Fruit fly (Drosophila melanogaster) whole organism, embryonic: ENCODE results near the gene CNPYb.

Experiments
- Adf1 ChIP-seq: fragments of 200-800 bp; sonication (Bioruptor generic); IDR thresholded peaks from 2 replicates; pipeline ENCODE4 v1.3.6; 2022; ENCODE audit warnings: missing biosample characterization, missing genetic modification characterization
- Asciz ChIP-seq: fragments of 200-800 bp; sonication (Bioruptor generic); optimal IDR thresholded peaks from 2 replicates; lab custom pipeline; 2017; ENCODE audit warnings: missing biosample characterization, mild to moderate bottlenecking, missing genetic modification characterization, missing genetic modification reagents
- B-H2 ChIP-seq: fragments of 200-800 bp; sonication (Bioruptor generic); optimal IDR thresholded peaks from 2 replicates; lab custom pipeline; 2018; ENCODE audit warnings: missing biosample characterization, mild to moderate bottlenecking, missing genetic modification characterization
- Bgb ChIP-seq: fragments of 200-800 bp; sonication (Bioruptor generic); IDR thresholded peaks from 2 replicates; pipeline ENCODE4 v1.3.6; 2022; ENCODE audit warnings: missing biosample characterization, missing genetic modification characterization; ENCODE audit not compliant: partially characterized antibody
- Blimp-1 ChIP-seq: fragments of 200-800 bp; sonication (Bioruptor generic); optimal IDR thresholded peaks from 3 replicates; lab custom pipeline; 2018; ENCODE audit warnings: missing biosample characterization, missing genetic modification characterization, mild to moderate bottlenecking, moderate library complexity, missing genetic modification reagents
- CG12071 ChIP-seq: fragments of 200-800 bp; sonication (Bioruptor generic); optimal IDR thresholded peaks from 3 replicates; lab custom pipeline; 2018; ENCODE audit warnings: missing biosample characterization, mild to moderate bottlenecking, missing genetic modification characterization
- CG13287 ChIP-seq: fragments of 200-800 bp; sonication (Bioruptor generic); IDR thresholded peaks from 2 replicates; pipeline ENCODE4 v1.3.6; 2022; ENCODE audit warnings: missing biosample characterization, missing genetic modification characterization; ENCODE audit not compliant: partially characterized antibody
- CG15269 ChIP-seq: fragments of 200-800 bp; sonication (Bioruptor generic); optimal IDR thresholded peaks from 2 replicates; lab custom pipeline; 2018; ENCODE audit warnings: missing biosample characterization, mild to moderate bottlenecking, missing genetic modification characterization, moderate library complexity
- CG16779 ChIP-seq: fragments of 200-800 bp; sonication (Bioruptor generic); IDR thresholded peaks from 2 replicates; pipeline ENCODE4 v1.3.6; 2022; ENCODE audit warnings: missing biosample characterization, missing genetic modification characterization
- CG2202 ChIP-seq: fragments of 200-800 bp; sonication (Bioruptor generic); optimal IDR thresholded peaks from 2 replicates; lab custom pipeline; 2018; ENCODE audit warnings: missing biosample characterization, mild to moderate bottlenecking, missing genetic modification characterization
- CG2889 ChIP-seq: fragments of 200-800 bp; sonication (Bioruptor generic); IDR thresholded peaks from 3 replicates; pipeline ENCODE4 v1.3.6; 2022; ENCODE audit warnings: missing biosample characterization, missing genetic modification characterization
- CG31441 ChIP-seq: fragments of 200-800 bp; sonication (Bioruptor generic); IDR thresholded peaks from 2 replicates; pipeline ENCODE4 v1.3.6; 2022; ENCODE audit warnings: missing biosample characterization, missing genetic modification characterization
- CG32772 ChIP-seq: fragments of 200-800 bp; sonication (Bioruptor generic); IDR thresholded peaks from 2 replicates; pipeline ENCODE4 v1.3.6; 2022; ENCODE audit warnings: missing biosample characterization, missing genetic modification characterization
- CG3847 ChIP-seq: fragments of 200-800 bp; sonication (Bioruptor generic); IDR thresholded peaks from 2 replicates; pipeline ENCODE4 v1.3.6; 2022; ENCODE audit warnings: missing biosample characterization, missing genetic modification characterization
- CG4730 ChIP-seq: fragments of 200-800 bp; sonication (Bioruptor generic); IDR thresholded peaks from 2 replicates; pipeline ENCODE4 v1.3.6; 2022; ENCODE audit warnings: missing biosample characterization, missing genetic modification characterization
- CG8281 ChIP-seq: fragments of 200-800 bp; sonication (Bioruptor generic); optimal IDR thresholded peaks from 2 replicates; lab custom pipeline; 2018; ENCODE audit warnings: missing biosample characterization, mild to moderate bottlenecking, missing genetic modification characterization, moderate library complexity
- Chrac-16 ChIP-seq: fragments of 200-800 bp; sonication (Bioruptor generic); optimal IDR thresholded peaks from 3 replicates; lab custom pipeline; 2016; ENCODE audit warnings: missing biosample characterization, missing genetic modification characterization
- Doc2 ChIP-seq: fragments of 200-800 bp; sonication (Bioruptor generic); IDR thresholded peaks from 2 replicates; pipeline ENCODE4 v1.3.6; 2022; ENCODE audit warnings: missing biosample characterization, missing genetic modification characterization
- Doc3 ChIP-seq: fragments of 200-800 bp; sonication (Bioruptor generic); IDR thresholded peaks from 3 replicates; pipeline ENCODE4 v1.3.6; 2022; ENCODE audit warnings: missing biosample characterization, missing genetic modification characterization; ENCODE audit not compliant: partially characterized antibody
- Drgx ChIP-seq: fragments of 200-800 bp; sonication (Bioruptor generic); IDR thresholded peaks from 2 replicates; pipeline ENCODE4 v1.3.6; 2022; ENCODE audit warnings: missing biosample characterization, missing genetic modification characterization
- ERR ChIP-seq: fragments of 200-800 bp; sonication (Bioruptor generic); optimal IDR thresholded peaks from 2 replicates; lab custom pipeline; 2016; ENCODE audit warnings: missing biosample characterization, missing genetic modification characterization
- H15 ChIP-seq: fragments of 200-800 bp; sonication (Bioruptor generic); IDR thresholded peaks from 3 replicates; pipeline ENCODE4 v1.3.6; 2022; ENCODE audit warnings: missing biosample characterization, missing genetic modification characterization
- Hmx ChIP-seq: fragments of 200-800 bp; sonication (Bioruptor generic); optimal IDR thresholded peaks from 2 replicates; lab custom pipeline; 2016; ENCODE audit warnings: missing biosample characterization, missing genetic modification characterization
- Hr3 ChIP-seq: fragments of 200-800 bp; sonication (Bioruptor generic); optimal IDR thresholded peaks from 3 replicates; lab custom pipeline; 2016; ENCODE audit warnings: missing biosample characterization, missing genetic modification characterization
- Hr78 ChIP-seq, 2 experiments: fragments of 200-800 bp in 1 of 2; fragments of >200 bp in 1 of 2; sonication (Bioruptor generic) in 1 of 2; optimal IDR thresholded peaks; 2 replicates each; lab custom pipeline; 2017 to 2019; ENCODE audit warnings: missing biosample characterization in 2 of 2, missing genetic modification characterization in 2 of 2, mild to moderate bottlenecking in 1 of 2, moderate library complexity in 1 of 2
- MTF-1 ChIP-seq: fragments of 200-800 bp; sonication (Bioruptor generic); optimal IDR thresholded peaks from 2 replicates; lab custom pipeline; 2018; ENCODE audit warnings: missing biosample characterization, mild to moderate bottlenecking, missing genetic modification characterization, borderline replicate concordance
- Med ChIP-seq: fragments of 200-800 bp; sonication (Bioruptor generic); peaks from one replicate; lab custom pipeline; 2016; ENCODE audit warnings: missing biosample characterization, missing genetic modification characterization, mild to moderate bottlenecking, inconsistent platforms, moderate library complexity
- Mes4 ChIP-seq: fragments of 200-800 bp; sonication (Bioruptor generic); optimal IDR thresholded peaks from 2 replicates; lab custom pipeline; 2016; ENCODE audit warnings: missing biosample characterization, missing genetic modification characterization
- NFAT ChIP-seq: fragments of 200-800 bp; sonication (Bioruptor generic); IDR thresholded peaks from 2 replicates; pipeline ENCODE4 v1.3.6; 2022; ENCODE audit warnings: missing biosample characterization, missing genetic modification characterization
- NK7.1 ChIP-seq: fragments of 200-800 bp; sonication (Bioruptor generic); optimal IDR thresholded peaks from 3 replicates; lab custom pipeline; 2016; ENCODE audit warnings: missing biosample characterization, missing genetic modification characterization
- Optix ChIP-seq: fragments of 200-800 bp; sonication (Bioruptor generic); IDR thresholded peaks from 3 replicates; pipeline ENCODE4 v1.3.6; 2022; ENCODE audit warnings: missing biosample characterization, missing genetic modification characterization
- Ravus ChIP-seq: fragments of 200-800 bp; sonication (Bioruptor generic); IDR thresholded peaks from 2 replicates; pipeline ENCODE4 v1.3.6; 2022; ENCODE audit warnings: missing biosample characterization, missing genetic modification characterization
- Sry-β ChIP-seq: fragments of 200-800 bp; sonication (Bioruptor generic); optimal IDR thresholded peaks from 2 replicates; lab custom pipeline; 2018; ENCODE audit warnings: missing biosample characterization, mild to moderate bottlenecking, missing genetic modification characterization, moderate library complexity
- Trl ChIP-seq, 3 experiments: fragments of >200 bp in 2 of 3; fragments of 200-800 bp in 1 of 3; sonication (Bioruptor generic) in 1 of 3; optimal IDR thresholded peaks; 2 replicates in 1 of 3; 3 replicates in 2 of 3; lab custom pipeline; 2016 to 2017; ENCODE audit warnings: missing biosample characterization in 1 of 3, missing genetic modification characterization in 1 of 3
- abd-A ChIP-seq: fragments of 200-800 bp; sonication (Bioruptor generic); optimal IDR thresholded peaks from 3 replicates; lab custom pipeline; 2019; ENCODE audit warnings: missing biosample characterization, mild to moderate bottlenecking, missing genetic modification characterization, moderate library complexity
- ac ChIP-seq: fragments of 200-800 bp; sonication (Bioruptor generic); optimal IDR thresholded peaks from 3 replicates; lab custom pipeline; 2017; ENCODE audit warnings: missing biosample characterization, mild to moderate bottlenecking, missing genetic modification characterization
- cad ChIP-seq: fragments of >200 bp; optimal IDR thresholded peaks from 2 replicates; lab custom pipeline; 2017; ENCODE audit warnings: missing biosample characterization, missing genetic modification characterization
- corto ChIP-seq: fragments of 200-800 bp; sonication (Bioruptor generic); optimal IDR thresholded peaks from 2 replicates; lab custom pipeline; 2016; ENCODE audit warnings: missing biosample characterization, mild to moderate bottlenecking, missing genetic modification characterization, moderate library complexity
- hbn ChIP-seq: fragments of 200-800 bp; sonication (Bioruptor generic); IDR thresholded peaks from 2 replicates; pipeline ENCODE4 v1.3.6; 2022; ENCODE audit warnings: missing biosample characterization, missing genetic modification characterization; ENCODE audit not compliant: partially characterized antibody
- insv ChIP-seq, 2 experiments: fragments of 200-800 bp; sonication (Bioruptor generic); optimal IDR thresholded peaks; 3 replicates each; lab custom pipeline; 2016 to 2018; ENCODE audit warnings: missing biosample characterization in 2 of 2, missing genetic modification characterization in 2 of 2
- klu ChIP-seq: fragments of 200-800 bp; sonication (Bioruptor generic); IDR thresholded peaks from 2 replicates; pipeline ENCODE4 v1.3.6; 2022; ENCODE audit warnings: missing biosample characterization, missing genetic modification characterization
- maf-S ChIP-seq: fragments of 200-800 bp; sonication (Bioruptor generic); optimal IDR thresholded peaks from 2 replicates; lab custom pipeline; 2016; ENCODE audit warnings: missing biosample characterization, missing genetic modification characterization
- odd ChIP-seq: fragments of 200-800 bp; sonication (Bioruptor generic); optimal IDR thresholded peaks from 2 replicates; lab custom pipeline; 2017; ENCODE audit warnings: missing biosample characterization, mild to moderate bottlenecking, missing genetic modification characterization
- org-1 ChIP-seq: fragments of 200-800 bp; sonication (Bioruptor generic); optimal IDR thresholded peaks from 2 replicates; lab custom pipeline; 2017; ENCODE audit warnings: missing biosample characterization, missing genetic modification characterization
- phol ChIP-seq: fragments of 200-800 bp; sonication (Bioruptor generic); optimal IDR thresholded peaks from 3 replicates; lab custom pipeline; 2018; ENCODE audit warnings: missing biosample characterization, mild to moderate bottlenecking, missing genetic modification characterization, moderate library complexity
- ranshi ChIP-seq: fragments of 200-800 bp; sonication (Bioruptor generic); IDR thresholded peaks from 2 replicates; pipeline ENCODE4 v1.3.6; 2022; ENCODE audit warnings: missing biosample characterization, missing genetic modification characterization
- ssp ChIP-seq: fragments of 200-800 bp; sonication (Bioruptor generic); IDR thresholded peaks from 2 replicates; pipeline ENCODE4 v1.3.6; 2022; ENCODE audit warnings: missing biosample characterization, missing genetic modification characterization
- tup ChIP-seq: fragments of 200-800 bp; sonication (Bioruptor generic); optimal IDR thresholded peaks from 2 replicates; lab custom pipeline; 2016; ENCODE audit warnings: missing biosample characterization, mild to moderate bottlenecking, missing genetic modification characterization, moderate library complexity
- unpg ChIP-seq: fragments of 200-800 bp; sonication (Bioruptor generic); optimal IDR thresholded peaks from 3 replicates; lab custom pipeline; 2018; ENCODE audit warnings: missing biosample characterization, mild to moderate bottlenecking, missing genetic modification characterization, moderate library complexity
- zen ChIP-seq: fragments of 200-800 bp; sonication (Bioruptor generic); optimal IDR thresholded peaks from 3 replicates; lab custom pipeline; 2018; ENCODE audit warnings: missing biosample characterization, mild to moderate bottlenecking, missing genetic modification characterization, moderate library complexity

CNPYb gene

dm6 chr3L:19071173-19071844 is 24.7 kb downstream of the CNPYb start (continued):
- TF ChIP-seq org-1 (GFP tag; lab: Kevin White, UChicago) (peak; percentile 8), hbn (GFP tag; lab: Robert Waterston, UW) (no peak), Med (GFP tag; lab: Kevin White, UChicago) (peak; percentile 79), CG4730 (GFP tag; lab: Robert Waterston, UW) (no peak), B-H2 (peak; percentile 62), MTF-1 (GFP tag; lab: Kevin White, UChicago) (no peak), Hr78 (GFP tag; optimal IDR thresholded peaks at IDR 0.05; lab: Kevin White, UChicago) (no peak), maf-S (GFP tag; lab: Kevin White, UChicago) (no peak), CG2202 (tag; lab: Kevin White, UChicago) (no peak), CG2889 (GFP tag; lab: Robert Waterston, UW) (no peak), CG31441 (GFP tag; lab: Robert Waterston, UW) (0 out of 2 replicates have a peak, but pooled peaks have one; percentile 22), ranshi (GFP tag; lab: Robert Waterston, UW) (no peak), odd (no peak), Adf1 (GFP tag; lab: Robert Waterston, UW) (no peak), Blimp-1 (peak; percentile 33), Drgx (GFP tag; lab: Robert Waterston, UW) (no peak), corto (GFP tag; lab: Kevin White, UChicago) (no peak), Hmx (GFP tag; lab: Kevin White, UChicago) (no peak), Bgb (GFP tag; lab: Robert Waterston, UW) (no peak), ac (GFP tag; lab: Kevin White, UChicago) (no peak), klu (GFP tag; lab: Robert Waterston, UW) (peak; percentile 63), NFAT (no peak), insv (GFP tag; optimal IDR thresholded peaks at IDR 0.05; lab: Kevin White, UChicago) (no peak), Mes4 (GFP tag; lab: Kevin White, UChicago) (no peak), phol (tag; lab: Kevin White, UChicago) (no peak), Sry-β (GFP tag; lab: Kevin White, UChicago) (no peak), CG3847 (GFP tag; lab: Robert Waterston, UW) (no peak), zen (tag; lab: Kevin White, UChicago) (no peak), cad (no peak), unpg (GFP tag; lab: Kevin White, UChicago) (peak; percentile 30), Asciz (no peak), tup (GFP tag; lab: Kevin White, UChicago) (no peak), CG12071 (GFP tag; lab: Kevin White, UChicago) (no peak), Optix (no peak), Chrac-16 (GFP tag; lab: Kevin White, UChicago) (no peak), CG16779 (no peak), ssp (no peak), Hr3 (GFP tag; lab: Kevin White, UChicago) (no peak), CG15269 (tag; lab: Kevin White, UChicago) (peak; percentile 46), H15 (GFP tag; lab: Robert Waterston, UW) (no peak), Trl (optimal IDR thresholded peaks at IDR 0.05; lab: Kevin White, UChicago) (no peak), Trl (GFP tag; optimal IDR thresholded peaks at IDR 0.05; lab: Kevin White, UChicago) (no peak), CG8281 (peak; percentile 54), NK7.1 (GFP tag; lab: Kevin White, UChicago) (no peak), abd-A (tag; lab: Kevin White, UChicago) (peak; percentile 84), Ravus (no peak), CG13287 (GFP tag; lab: Robert Waterston, UW) (peak; percentile 30; the same call in 1 of the 2 replicates), CG32772 (GFP tag; lab: Robert Waterston, UW) (no peak), Doc3 (GFP tag; lab: Robert Waterston, UW) (no peak), Doc2 (GFP tag; lab: Robert Waterston, UW) (no peak), ERR (no peak)
